Worm (Caenorhabditis elegans): ENCODE measurements around the gene dsb-3.

dsb-3 gene

DNA sequence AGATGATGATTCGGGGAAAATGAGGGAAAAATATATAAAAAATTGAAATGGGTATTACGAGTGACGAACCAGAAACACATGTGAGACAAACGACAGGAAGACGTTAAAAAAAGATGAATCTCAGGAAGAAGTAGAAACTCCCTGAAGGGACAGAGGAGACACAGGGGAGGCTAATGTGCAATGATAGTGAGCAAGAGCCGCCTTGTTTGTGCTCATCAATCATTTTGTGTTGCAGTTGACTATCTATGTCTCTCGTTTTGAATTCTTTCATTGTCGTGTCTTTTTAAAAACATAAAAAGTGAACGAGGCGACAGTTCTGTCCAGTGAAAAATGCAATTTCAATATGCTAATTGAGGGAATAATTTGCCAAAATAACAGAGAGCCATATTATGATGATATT, 34.5 kb downstream of the dsb-3 start:
- TF ChIP-seq unc-3 (GFP tag; conservative IDR thresholded peaks at IDR 0.05) = no peak
- TF ChIP-seq unc-3 (tag; optimal IDR thresholded peaks at IDR 0.05) = no peak
- TF ChIP-seq nhr-232 (tag; optimal IDR thresholded peaks at IDR 0.05) = no peak
- TF ChIP-seq Y22D7AL.16 (tag; optimal IDR thresholded peaks at IDR 0.05) = no peak
- TF ChIP-seq pha-4 (tag; optimal IDR thresholded peaks at IDR 0.05) = no peak
- TF ChIP-seq fax-1 (tag; optimal IDR thresholded peaks at IDR 0.05) = no peak
- TF ChIP-seq ama-1 (optimal IDR thresholded peaks at IDR 0.05) = no peak
- TF ChIP-seq mec-3 (tag; optimal IDR thresholded peaks at IDR 0.05; ENCODE audit: borderline replicate concordance) = no peak
- TF ChIP-seq T23F11.4 (GFP tag; optimal IDR thresholded peaks at IDR 0.05) = no peak
- TF ChIP-seq ttx-3 (tag; optimal IDR thresholded peaks at IDR 0.05) = no peak
- no peak for TF ChIP-seq hlh-6 (tag; optimal IDR thresholded peaks at IDR 0.05)
- TF ChIP-seq K02D7.2 (tag; optimal IDR thresholded peaks at IDR 0.05) = no peak

DNA sequence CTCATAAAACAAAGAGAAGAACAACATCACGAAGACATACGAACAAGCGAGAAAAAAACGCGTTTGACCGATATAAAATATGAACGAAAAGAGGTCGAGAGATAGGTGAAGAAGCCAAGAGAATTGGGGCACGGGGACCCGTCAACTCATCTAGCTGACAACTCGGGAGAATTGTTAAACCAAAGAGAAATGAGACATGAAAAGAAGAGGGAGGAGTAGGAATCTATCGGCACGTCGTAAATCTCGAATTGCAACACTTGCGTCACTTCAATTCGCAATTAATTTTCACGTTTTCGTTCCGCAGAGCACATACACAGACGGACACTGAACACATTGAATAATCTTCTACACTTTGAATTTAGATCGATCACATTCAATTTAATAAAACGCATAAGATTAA, 35.9 kb downstream of the dsb-3 start:
- TF ChIP-seq eyg-1 (tag; optimal IDR thresholded peaks at IDR 0.05) (no peak), ama-1 (optimal IDR thresholded peaks at IDR 0.05) (no peak), hlh-15 (tag; optimal IDR thresholded peaks at IDR 0.05) (no peak), sdc-2 (tag; optimal IDR thresholded peaks at IDR 0.05) (no peak), ceh-30 (tag; optimal IDR thresholded peaks at IDR 0.05) (no peak), ceh-18 (tag; optimal IDR thresholded peaks at IDR 0.05) (peak; percentile 44), C38D4.7 (GFP tag; optimal IDR thresholded peaks at IDR 0.05) (no peak), unc-55 (GFP tag; optimal IDR thresholded peaks at IDR 0.05) (peak; percentile 95), pax-1 (tag; optimal IDR thresholded peaks at IDR 0.05) (no peak), F13H6.1 (tag; optimal IDR thresholded peaks at IDR 0.05) (no peak), ceh-9 (tag; optimal IDR thresholded peaks at IDR 0.05) (no peak), pros-1 (tag; optimal IDR thresholded peaks at IDR 0.05) (no peak), fkh-6 (tag; optimal IDR thresholded peaks at IDR 0.05) (no peak), ttx-3 (tag; optimal IDR thresholded peaks at IDR 0.05) (no peak), lin-11 (tag; optimal IDR thresholded peaks at IDR 0.05) (no peak), ztf-16 (tag; optimal IDR thresholded peaks at IDR 0.05) (no peak), hlh-8 (tag; optimal IDR thresholded peaks at IDR 0.05) (no peak), pha-4 (tag; optimal IDR thresholded peaks at IDR 0.05) (no peak), rnt-1 (tag; optimal IDR thresholded peaks at IDR 0.05) (peak; percentile 22), syd-9 (tag; optimal IDR thresholded peaks at IDR 0.05) (no peak), ets-4 (tag; optimal IDR thresholded peaks at IDR 0.05) (no peak)

DNA sequence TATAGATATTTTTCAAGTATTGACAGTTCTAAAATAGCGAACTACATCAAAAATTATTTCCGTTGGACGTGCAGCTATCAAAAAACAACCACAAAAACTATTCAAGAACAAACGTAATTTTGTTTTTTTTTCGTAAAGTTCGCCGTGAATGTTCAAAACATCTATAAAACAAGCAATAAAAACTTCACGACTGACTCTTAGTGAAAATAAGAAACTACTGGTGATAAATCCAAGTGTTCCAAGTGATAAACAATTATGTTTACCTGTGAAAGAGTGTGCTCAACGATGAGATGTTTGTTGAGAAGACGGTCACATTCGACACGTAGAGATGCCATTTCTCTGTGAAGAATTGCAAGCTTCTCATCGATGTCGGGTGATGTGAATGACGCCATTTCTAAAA, 36.6 kb downstream of the dsb-3 start, which contains the start of gene C50F7.6:
Gene C50F7.6 (minus strand): TSS at position 394 of the 400 bp plus-strand sequence.
- no peak for TF ChIP-seq T23F11.4 (GFP tag; optimal IDR thresholded peaks at IDR 0.05)
- TF ChIP-seq zip-5 (tag; optimal IDR thresholded peaks at IDR 0.05) = no peak
- no peak for TF ChIP-seq ceh-6 (GFP tag; optimal IDR thresholded peaks at IDR 0.05)
- no peak for TF ChIP-seq K09A11.1 (tag; optimal IDR thresholded peaks at IDR 0.05; ENCODE audit: insufficient read depth)
- TF ChIP-seq nfya-1 (tag; optimal IDR thresholded peaks at IDR 0.05) = no peak
- TF ChIP-seq gmeb-2 (tag; optimal IDR thresholded peaks at IDR 0.05) = no peak
- TF ChIP-seq odd-2 (tag; optimal IDR thresholded peaks at IDR 0.05) = no peak
- TF ChIP-seq sox-2 (GFP tag; IDR thresholded peaks at IDR 0.05) = no peak
- no peak for TF ChIP-seq unc-42 (tag; optimal IDR thresholded peaks at IDR 0.05)
- no peak for TF ChIP-seq C08G9.2 (tag; optimal IDR thresholded peaks at IDR 0.05)

DNA sequence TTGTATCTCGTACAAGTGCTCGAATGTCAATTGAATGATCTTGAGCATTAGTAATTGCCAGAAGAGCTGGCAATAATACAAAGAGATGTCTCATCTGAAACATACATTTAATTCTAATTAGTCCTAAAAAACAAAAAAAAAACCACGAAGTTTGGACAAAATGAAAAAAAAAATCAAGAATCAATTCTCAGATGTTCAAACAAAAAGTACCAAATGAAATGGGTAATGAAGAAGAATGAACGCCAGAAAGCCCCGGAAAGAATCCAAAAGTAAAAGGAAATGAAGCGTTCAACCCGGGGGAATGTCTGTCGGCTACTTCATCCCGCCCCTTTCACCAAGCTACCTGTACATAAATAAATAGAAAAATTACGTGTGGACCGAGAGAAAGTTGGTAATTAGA, 41.5 kb downstream of the dsb-3 start, which contains the start of gene F33D4.6:
Gene F33D4.6 (minus strand): TSS at position 101 of the 400 bp plus-strand sequence.
- TF ChIP-seq ceh-14 (tag; optimal IDR thresholded peaks at IDR 0.05) (no peak), odd-2 (tag; optimal IDR thresholded peaks at IDR 0.05) (no peak), Y22D7AL.16 (tag; optimal IDR thresholded peaks at IDR 0.05) (no peak), pqm-1 (tag; optimal IDR thresholded peaks at IDR 0.05) (no peak), pat-9 (tag; optimal IDR thresholded peaks at IDR 0.05) (no peak)
